Worm (Caenorhabditis elegans): ENCODE measurements around the gene F40A3.6.

DNA sequence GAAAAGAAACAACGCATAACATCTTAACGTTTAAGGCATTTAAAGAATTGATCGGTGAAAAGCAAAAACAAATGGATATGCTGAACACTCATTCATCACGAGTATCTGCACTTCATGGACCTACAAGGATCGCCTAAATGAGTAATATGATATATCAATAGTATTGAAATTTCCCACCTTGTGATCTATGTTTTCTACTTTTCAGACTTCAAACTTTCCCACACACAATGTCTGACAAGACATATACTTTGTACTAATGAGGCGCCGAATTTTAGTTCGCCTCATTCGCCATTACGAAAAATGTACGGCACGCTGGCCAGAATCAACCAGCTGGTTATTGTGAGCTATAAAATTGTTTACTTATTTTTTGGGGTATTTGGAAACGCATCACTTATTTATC, 33.1 kb upstream of the F40A3.6 start, which contains the start of gene srsx-6:
- TF ChIP-seq tra-4 (tag; optimal IDR thresholded peaks at IDR 0.05), result no peak
- no peak for TF ChIP-seq ama-1 (optimal IDR thresholded peaks at IDR 0.05)
- TF ChIP-seq sea-1 (GFP tag; conservative IDR thresholded peaks at IDR 0.05), result no peak
- no peak for TF ChIP-seq ceh-36 (tag; optimal IDR thresholded peaks at IDR 0.05)
- no peak for TF ChIP-seq hmg-4 (GFP tag; optimal IDR thresholded peaks at IDR 0.05)
- no peak for TF ChIP-seq flt-1 (GFP tag; IDR thresholded peaks at IDR 0.05)
- TF ChIP-seq F13C5.2 (tag; optimal IDR thresholded peaks at IDR 0.05), result no peak
- no peak for TF ChIP-seq ets-7 (tag; optimal IDR thresholded peaks at IDR 0.05)
- no peak for TF ChIP-seq B0310.2 (tag; optimal IDR thresholded peaks at IDR 0.05)
- TF ChIP-seq hnd-1 (tag; optimal IDR thresholded peaks at IDR 0.05), result no peak
- TF ChIP-seq pes-1 (GFP tag; IDR thresholded peaks at IDR 0.05), result no peak
- TF ChIP-seq tbx-37 (GFP tag; conservative IDR thresholded peaks at IDR 0.05), result no peak
